Worm (Caenorhabditis elegans) whole organism, early embryonic: Measurements from ENCODE around the gene srx-42.

ENCODE experiments used
- B0310.2 ChIP-seq: sonication (generic microtip); optimal IDR thresholded peaks from 2 replicates; lab custom pipeline; 2016; ENCODE audit warnings: mild to moderate bottlenecking, missing genetic modification characterization, missing compliant biosample characterization
- aly-1 ChIP-seq: sonication (generic microtip); optimal IDR thresholded peaks from 2 replicates; lab custom pipeline; 2016; ENCODE audit warnings: missing genetic modification characterization, missing compliant biosample characterization
- ama-1 ChIP-seq: fragments of 150-350 bp; optimal IDR thresholded peaks from 2 replicates; lab custom pipeline; 2014
- ets-7 ChIP-seq: sonication (generic microtip); optimal IDR thresholded peaks from 2 replicates; lab custom pipeline; 2016; ENCODE audit warnings: missing genotype, missing genetic modification characterization, missing compliant biosample characterization
- flt-1 ChIP-seq: fragments of 200-800 bp; sonication (Bioruptor generic); IDR thresholded peaks from 2 replicates; pipeline ENCODE4 v1.3.6; 2022; ENCODE audit warnings: missing genetic modification characterization, missing compliant biosample characterization
- hnd-1 ChIP-seq: sonication (generic microtip); optimal IDR thresholded peaks from 2 replicates; lab custom pipeline; 2016; ENCODE audit warnings: missing genetic modification characterization, missing compliant biosample characterization
- pes-1 ChIP-seq: fragments of 200-800 bp; sonication (Bioruptor generic); IDR thresholded peaks from 2 replicates; pipeline ENCODE4 v1.3.6; 2022; ENCODE audit warnings: missing genetic modification reagents, missing genetic modification characterization, missing compliant biosample characterization
- sea-1 ChIP-seq: fragments of 200-800 bp; sonication (Bioruptor generic); conservative IDR thresholded peaks from 2 replicates; pipeline ENCODE4 v1.3.6; 2022; ENCODE audit warnings: missing genetic modification characterization, missing compliant biosample characterization
- tbx-11 ChIP-seq: fragments of 200-800 bp; sonication (Bioruptor generic); IDR thresholded peaks from 2 replicates; pipeline ENCODE4 v1.3.6; 2022; ENCODE audit warnings: missing genetic modification characterization, missing compliant biosample characterization

DNA sequence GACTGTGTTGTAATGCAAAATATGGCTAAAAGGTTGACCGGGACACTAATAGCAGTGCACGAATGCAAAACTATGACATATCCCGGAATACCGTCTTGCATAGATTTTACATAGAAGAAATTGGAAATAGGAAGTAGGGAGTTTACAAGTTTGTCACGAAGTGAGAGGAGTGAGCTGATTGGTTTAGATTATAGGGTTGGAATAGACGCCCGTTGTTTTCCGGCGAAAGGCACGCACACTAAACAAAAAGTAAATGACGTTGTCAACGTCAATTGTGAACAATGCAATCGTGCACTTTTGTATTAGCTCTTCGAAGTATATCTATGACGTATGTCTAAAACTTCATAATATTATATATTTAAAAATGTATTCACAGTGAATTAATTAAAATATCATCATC lies 40.1 kb downstream of the srx-42 start, which contains the start of gene srh-24:
- TF ChIP-seq flt-1 (GFP tag; lab: Robert Waterston, UW) (no peak), ama-1 (lab: Kevin White, UChicago) (no peak), pes-1 (GFP tag; lab: Robert Waterston, UW) (no peak), ets-7 (no peak), sea-1 (GFP tag; lab: Robert Waterston, UW) (no peak), tbx-11 (no peak), hnd-1 (tag; lab: Kevin White, UChicago) (no peak), B0310.2 (tag; lab: Kevin White, UChicago) (no peak), aly-1 (no peak)
